Fruit fly (Drosophila melanogaster) Kc167 (cell line): ENCODE measurements around the gene PTPMT1.

Experiments used
- Myc ChIP-seq: fragments of >200 bp; optimal IDR thresholded peaks from 2 replicates; lab custom pipeline; 2017; ENCODE audit warnings: missing external identifiers
- Sin3A ChIP-seq: fragments of >200 bp; optimal IDR thresholded peaks from 2 replicates; lab custom pipeline; 2018; ENCODE audit warnings: missing external identifiers
- h ChIP-seq: fragments of >200 bp; optimal IDR thresholded peaks from 3 replicates; lab custom pipeline; 2018; ENCODE audit warnings: missing external identifiers
- insv ChIP-seq: fragments of >200 bp; optimal IDR thresholded peaks from 3 replicates; lab custom pipeline; 2018; ENCODE audit warnings: missing external identifiers
- psq ChIP-seq: fragments of >200 bp; optimal IDR thresholded peaks from 2 replicates; lab custom pipeline; 2017; ENCODE audit warnings: missing external identifiers
- ttk ChIP-seq: sonication (Bioruptor generic); optimal IDR thresholded peaks from 2 replicates; lab custom pipeline; 2017; ENCODE audit warnings: missing external identifiers

The PTPMT1 gene

dm6 chr3R:23724843-23725506 lies 33.2 kb upstream of the PTPMT1 start:
- TF ChIP-seq insv (lab: Kevin White, UChicago), result no peak
- no peak for TF ChIP-seq psq (lab: Kevin White, UChicago)
- no peak for TF ChIP-seq Myc (lab: Kevin White, UChicago)
- TF ChIP-seq ttk (lab: Kevin White, UChicago), result no peak
- no peak for TF ChIP-seq h
- TF ChIP-seq Sin3A (lab: Kevin White, UChicago), result no peak

DNA sequence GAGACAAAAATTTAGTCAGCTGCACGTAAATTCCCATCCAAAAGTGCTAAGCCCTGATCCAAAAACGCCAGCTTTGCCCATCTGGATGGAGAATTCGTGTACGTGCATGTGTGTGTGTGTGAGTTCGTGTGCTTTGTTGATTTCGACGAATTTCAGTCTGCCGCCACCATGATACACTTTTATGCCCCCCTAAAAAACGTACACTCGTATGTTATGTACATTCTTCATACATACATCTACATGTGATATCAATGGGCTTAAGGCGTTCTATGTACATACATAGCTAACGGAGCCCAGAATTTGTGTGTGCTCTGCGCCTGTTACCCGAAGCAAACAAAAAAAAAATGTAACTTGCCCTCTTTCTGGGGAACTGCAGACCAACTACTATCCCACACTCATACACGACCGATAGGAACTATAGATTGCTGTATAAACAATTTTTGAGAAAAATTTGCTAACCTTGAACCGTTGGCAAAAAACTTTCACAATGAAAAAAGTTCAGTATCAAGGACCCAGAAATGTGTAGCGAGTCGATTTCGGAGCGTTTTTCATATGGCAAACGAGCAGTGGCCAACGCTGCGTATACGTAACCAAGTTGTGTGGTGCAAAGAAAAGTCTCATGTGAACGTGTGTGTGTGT lies 32.3 kb upstream of the PTPMT1 start:
- no peak for TF ChIP-seq insv (lab: Kevin White, UChicago)
- no peak for TF ChIP-seq ttk (lab: Kevin White, UChicago)
- no peak for TF ChIP-seq h
- TF ChIP-seq Sin3A (lab: Kevin White, UChicago), result no peak
- no peak for TF ChIP-seq Myc (lab: Kevin White, UChicago)
- TF ChIP-seq psq (lab: Kevin White, UChicago), result no peak

DNA sequence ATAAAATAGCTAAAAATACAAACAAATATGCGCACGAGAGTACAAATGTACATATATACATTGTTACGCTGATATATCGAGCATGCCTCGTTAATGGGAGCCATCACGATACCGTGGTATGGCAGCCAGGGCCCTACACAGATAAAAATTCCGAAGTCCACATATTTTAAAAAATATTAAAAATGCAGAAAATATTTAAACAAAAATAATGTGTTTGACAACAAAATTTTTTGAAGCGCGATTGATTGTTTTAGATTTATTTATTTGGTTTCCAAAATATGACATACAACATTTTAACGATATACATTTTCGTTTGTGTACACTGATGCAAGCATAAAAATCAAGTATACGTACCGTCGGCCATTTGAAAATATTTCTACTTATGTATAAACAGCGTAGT lies 31.4 kb upstream of the PTPMT1 start:
- TF ChIP-seq psq (lab: Kevin White, UChicago) (no peak), Sin3A (lab: Kevin White, UChicago) (no peak), insv (lab: Kevin White, UChicago) (no peak), Myc (lab: Kevin White, UChicago) (no peak), h (no peak), ttk (lab: Kevin White, UChicago) (no peak)

DNA sequence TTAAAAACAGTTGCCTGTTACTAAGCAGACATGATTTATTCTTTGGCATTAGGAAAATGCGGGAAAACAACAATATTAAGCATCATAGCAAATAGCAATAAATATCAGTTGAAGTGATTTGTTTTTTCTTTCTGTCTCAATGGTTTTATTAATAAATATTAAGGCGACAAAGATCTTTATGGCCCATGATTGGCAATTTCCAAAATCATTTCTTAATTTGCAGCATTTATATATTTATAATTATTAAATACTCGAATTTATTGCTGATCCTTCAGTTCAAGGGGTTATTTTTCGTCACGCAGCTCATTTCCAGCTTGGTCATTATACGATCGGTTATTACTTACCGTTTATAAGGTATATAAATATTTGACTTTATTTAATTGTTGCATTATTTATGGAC lies 30.5 kb upstream of the PTPMT1 start:
- no peak for TF ChIP-seq h
- TF ChIP-seq Myc (lab: Kevin White, UChicago), result no peak
- no peak for TF ChIP-seq psq (lab: Kevin White, UChicago)
- no peak for TF ChIP-seq Sin3A (lab: Kevin White, UChicago)
- no peak for TF ChIP-seq insv (lab: Kevin White, UChicago)
- TF ChIP-seq ttk (lab: Kevin White, UChicago), result no peak

DNA sequence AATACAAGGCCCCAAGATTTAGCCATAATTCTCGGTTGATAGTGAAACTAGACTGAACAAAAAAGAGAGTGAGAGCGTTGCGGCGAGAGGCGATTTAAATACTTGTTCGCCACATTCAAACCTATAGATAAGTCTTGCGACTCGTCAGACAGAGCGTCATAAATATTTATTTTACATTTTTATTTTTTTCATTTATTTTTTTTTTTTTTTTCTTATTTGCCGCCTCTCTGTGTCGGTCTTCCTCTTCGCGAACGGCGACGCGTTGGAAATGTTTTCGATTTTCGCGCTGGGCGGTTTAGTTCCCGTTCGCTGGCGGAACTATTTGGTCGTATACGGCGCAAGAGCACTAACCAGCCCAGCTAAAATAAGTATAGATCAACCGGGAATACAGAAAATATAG lies 30.1 kb upstream of the PTPMT1 start:
- TF ChIP-seq psq (lab: Kevin White, UChicago) (no peak), Sin3A (lab: Kevin White, UChicago) (no peak), h (no peak), Myc (lab: Kevin White, UChicago) (no peak), ttk (lab: Kevin White, UChicago) (no peak), insv (lab: Kevin White, UChicago) (no peak)

DNA sequence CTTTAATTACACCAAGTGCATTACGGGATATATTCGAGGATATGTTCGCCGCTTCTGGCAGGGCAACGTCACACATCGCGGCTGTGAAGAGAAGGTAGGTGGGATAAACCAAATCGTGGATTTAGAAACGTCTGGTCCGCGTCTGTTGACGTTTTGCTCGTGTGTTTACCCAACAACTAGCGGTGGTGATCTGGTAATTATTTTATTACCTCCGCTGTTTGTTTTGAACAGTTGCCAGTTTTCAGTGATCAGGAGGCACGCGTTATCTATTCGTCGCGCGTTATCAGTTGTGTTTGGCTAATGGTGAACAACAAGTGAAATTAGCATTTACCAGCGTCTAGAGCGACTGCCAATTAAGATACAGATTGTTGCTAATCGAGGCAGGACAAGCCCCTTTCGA lies 29.1 kb upstream of the PTPMT1 start:
- TF ChIP-seq insv (lab: Kevin White, UChicago) (no peak), h (no peak), psq (lab: Kevin White, UChicago) (no peak), Sin3A (lab: Kevin White, UChicago) (no peak), Myc (lab: Kevin White, UChicago) (no peak)

DNA sequence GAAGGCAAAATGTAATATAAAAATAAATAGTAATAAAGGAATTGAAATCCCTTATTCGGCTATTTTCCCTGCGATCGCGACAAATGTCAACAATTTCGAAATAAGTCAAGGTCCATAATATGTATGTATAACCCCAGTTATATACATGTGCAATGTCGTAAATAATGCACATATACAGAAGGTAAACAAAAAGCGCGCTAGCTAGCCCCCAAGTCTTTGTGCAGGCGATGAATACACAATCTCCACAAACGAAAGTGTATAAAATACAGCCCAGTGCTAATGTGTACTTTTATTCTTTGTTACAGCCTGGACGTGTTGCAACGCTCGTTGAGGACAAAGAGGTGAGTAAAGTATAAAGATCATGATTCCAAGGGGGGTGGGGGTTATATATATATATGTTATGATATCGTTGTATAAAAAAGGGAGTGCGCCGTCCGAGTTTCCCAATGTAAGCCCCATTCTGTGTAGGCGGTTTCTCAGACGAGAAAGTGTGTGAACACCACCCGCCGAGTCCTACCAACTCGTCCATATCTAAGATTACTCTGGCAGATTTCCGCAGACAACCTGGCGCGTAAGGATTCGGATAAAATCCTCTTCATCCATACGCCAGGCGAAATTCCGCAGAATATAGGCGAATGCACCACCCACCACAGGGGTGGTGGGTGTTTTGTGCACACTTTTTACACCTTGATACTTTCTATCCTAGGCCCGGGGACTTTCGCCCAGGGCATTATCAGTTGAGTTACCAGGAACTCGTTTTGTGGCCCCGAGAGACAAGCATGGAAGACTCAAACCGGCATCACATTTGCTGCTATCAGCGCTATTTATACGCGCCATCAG lies 28.3 kb upstream of the PTPMT1 start:
- TF ChIP-seq Myc (lab: Kevin White, UChicago) (no peak), insv (lab: Kevin White, UChicago) (no peak)

DNA sequence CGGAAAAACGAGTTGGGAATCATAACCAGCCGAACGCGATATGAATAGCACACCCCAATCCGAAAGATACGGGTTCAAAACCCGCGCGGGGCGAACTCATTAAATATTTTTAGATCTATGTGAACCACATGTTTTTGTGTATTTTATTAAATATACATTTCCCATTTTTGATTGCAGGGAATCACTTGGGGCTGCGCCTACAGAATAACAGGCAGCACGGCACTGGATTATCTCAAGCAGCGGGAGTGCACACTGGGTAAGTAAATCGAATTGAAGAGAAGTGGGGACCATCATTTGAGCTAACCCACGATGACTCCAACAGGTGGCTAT lies 27.7 kb upstream of the PTPMT1 start:
- no peak for TF ChIP-seq Sin3A (lab: Kevin White, UChicago)

DNA sequence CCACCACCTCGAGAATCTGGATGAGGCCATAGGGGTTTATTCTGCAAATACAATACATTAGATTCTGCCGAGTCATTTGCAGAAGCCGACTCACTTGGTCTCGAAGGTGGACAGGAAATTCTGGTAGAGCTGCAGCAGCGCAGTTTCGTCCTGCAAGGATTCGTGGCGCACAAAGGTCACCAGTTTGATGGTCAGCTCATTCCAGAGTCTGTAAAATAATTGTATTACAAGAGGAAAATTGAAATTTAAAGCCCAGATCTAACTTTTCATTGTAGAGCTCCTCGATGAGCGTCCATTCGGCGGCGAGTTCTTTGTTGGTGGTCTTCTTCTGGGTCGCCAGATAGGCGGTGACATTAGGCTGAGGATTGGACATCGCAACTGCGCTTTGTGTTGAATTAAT lies 25.6 kb upstream of the PTPMT1 start:
- TF ChIP-seq Myc (lab: Kevin White, UChicago) (no peak), h (no peak), Sin3A (lab: Kevin White, UChicago) (no peak), psq (lab: Kevin White, UChicago) (no peak), insv (lab: Kevin White, UChicago) (no peak), ttk (lab: Kevin White, UChicago) (no peak)

- no peak for TF ChIP-seq ttk (lab: Kevin White, UChicago)
- TF ChIP-seq psq (lab: Kevin White, UChicago), result peak; percentile 83
These were observed 25.1 kb upstream of the PTPMT1 start, which contains the start of the genes Hmgcr and Rpn9 for dm6 chr3R:23732990-23733512. Gene Hmgcr (plus strand): TSS chr3R:23733324. Gene Rpn9 (minus strand): TSS chr3R:23733462.

DNA sequence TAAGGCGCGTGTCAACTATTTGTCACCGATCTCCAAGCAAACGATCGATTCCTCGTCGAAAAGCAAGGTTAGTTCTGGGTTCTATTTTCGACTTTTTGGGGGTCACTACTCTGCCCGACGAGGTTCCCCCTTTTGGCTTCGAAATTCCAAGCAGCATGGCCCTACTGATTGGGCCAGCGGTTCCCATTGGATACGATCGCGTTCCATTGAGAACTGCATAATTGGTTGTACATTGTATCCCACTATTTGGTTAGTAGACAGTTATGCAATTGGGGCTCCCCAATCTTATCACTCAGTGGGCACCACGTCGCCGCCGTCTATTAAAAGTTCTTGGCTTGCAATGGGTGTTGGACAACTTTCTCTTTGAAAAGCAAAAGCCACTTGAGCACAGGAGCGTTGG lies 24.4 kb upstream of the PTPMT1 start:
- TF ChIP-seq Myc (lab: Kevin White, UChicago), result no peak
